Worm (Caenorhabditis elegans) whole organism, L4/young adult: ENCODE data around the gene twk-8.

ENCODE experiments used
- W03F9.2 ChIP-seq: fragments of 150-350 bp; optimal IDR thresholded peaks from 2 replicates; lab custom pipeline; 2014; ENCODE audit warnings: missing biosample characterization, missing genetic modification characterization
- dao-5 ChIP-seq: sonication (generic microtip); optimal IDR thresholded peaks from 2 replicates; lab custom pipeline; 2016; ENCODE audit warnings: missing genotype, missing genetic modification characterization, moderate library complexity, missing compliant biosample characterization
- him-1 ChIP-seq: sonication (generic microtip); optimal IDR thresholded peaks from 2 replicates; lab custom pipeline; 2016; ENCODE audit warnings: missing genotype, missing genetic modification reagents, missing genetic modification characterization, missing compliant biosample characterization

The twk-8 gene

ce11 chrIV:9082055-9082454 is at the start of gene twk-8:
TSS of gene twk-8 (plus strand) at chrIV:9082355.
- TF ChIP-seq dao-5 (no peak), him-1 (tag; lab: Kevin White, UChicago) (no peak), W03F9.2 (tag; lab: Kevin White, UChicago) (no peak)

ce11 chrIV:9032550-9032949 is 49.6 kb upstream of the twk-8 start, which contains the start of gene C53D6.6:
TSS of gene C53D6.6 (minus strand) at chrIV:9032667.
- TF ChIP-seq him-1 (tag; lab: Kevin White, UChicago) = no peak
- TF ChIP-seq W03F9.2 (tag; lab: Kevin White, UChicago) = no peak
- no peak for TF ChIP-seq dao-5

ce11 chrIV:9034340-9034739 is 47.8 kb upstream of the twk-8 start, which contains the start of gene C53D6.10:
TSS of gene C53D6.10 (minus strand) at chrIV:9034440.
- no peak for TF ChIP-seq him-1 (tag; lab: Kevin White, UChicago)
- no peak for TF ChIP-seq W03F9.2 (tag; lab: Kevin White, UChicago)
- no peak for TF ChIP-seq dao-5

ce11 chrIV:9037063-9037462 is 45.1 kb upstream of the twk-8 start, which contains the start of gene C53D6.7:
TSS of gene C53D6.7 (minus strand) at chrIV:9037163.
- TF ChIP-seq him-1 (tag; lab: Kevin White, UChicago) (no peak), dao-5 (no peak), W03F9.2 (tag; lab: Kevin White, UChicago) (no peak)

- TF ChIP-seq him-1 (tag; lab: Kevin White, UChicago) (no peak), dao-5 (no peak), W03F9.2 (tag; lab: Kevin White, UChicago) (no peak)
These were observed 41.8 kb upstream of the twk-8 start, which contains the start of gene Y73F4A.3 for ce11 chrIV:9040393-9040792. TSS of gene Y73F4A.3 (minus strand) at chrIV:9040493.

- TF ChIP-seq him-1 (tag; lab: Kevin White, UChicago) (no peak), W03F9.2 (tag; lab: Kevin White, UChicago) (no peak), dao-5 (no peak)
These were observed 38.9 kb upstream of the twk-8 start, which contains the start of gene Y73F4A.2 for ce11 chrIV:9043224-9043623. TSS of gene Y73F4A.2 (minus strand) at chrIV:9043347.

- TF ChIP-seq dao-5 = no peak
- TF ChIP-seq him-1 (tag; lab: Kevin White, UChicago) = no peak
- TF ChIP-seq W03F9.2 (tag; lab: Kevin White, UChicago) = no peak
These were observed 36.9 kb upstream of the twk-8 start, which contains the start of gene Y73F4A.1 for ce11 chrIV:9045252-9045651. TSS of gene Y73F4A.1 (minus strand) at chrIV:9045352.

ce11 chrIV:9051036-9051435 is 31.1 kb upstream of the twk-8 start:
- no peak for TF ChIP-seq dao-5

- TF ChIP-seq dao-5 (no peak), W03F9.2 (tag; lab: Kevin White, UChicago) (no peak), him-1 (tag; lab: Kevin White, UChicago) (no peak)
These were observed 30.5 kb upstream of the twk-8 start for ce11 chrIV:9051510-9052175.

- TF ChIP-seq W03F9.2 (tag; lab: Kevin White, UChicago) = no peak
- no peak for TF ChIP-seq dao-5
- no peak for TF ChIP-seq him-1 (tag; lab: Kevin White, UChicago)
These were observed 28.8 kb upstream of the twk-8 start for ce11 chrIV:9053403-9053802.

- TF ChIP-seq dao-5 (no peak), him-1 (tag; lab: Kevin White, UChicago) (no peak), W03F9.2 (tag; lab: Kevin White, UChicago) (no peak)
These were observed 18.6 kb upstream of the twk-8 start for ce11 chrIV:9063518-9063917.

ce11 chrIV:9069703-9070102 is 12.5 kb upstream of the twk-8 start, which contains the start of gene nhr-11:
TSS of gene nhr-11 (plus strand) at chrIV:9070003.
- TF ChIP-seq W03F9.2 (tag; lab: Kevin White, UChicago) (no peak), dao-5 (no peak), him-1 (tag; lab: Kevin White, UChicago) (no peak)

ce11 chrIV:9070188-9070587 is 12.0 kb upstream of the twk-8 start:
- no peak for TF ChIP-seq W03F9.2 (tag; lab: Kevin White, UChicago)
- no peak for TF ChIP-seq him-1 (tag; lab: Kevin White, UChicago)
- no peak for TF ChIP-seq dao-5

- peak; percentile 66 for TF ChIP-seq him-1 (tag; lab: Kevin White, UChicago)
- TF ChIP-seq W03F9.2 (tag; lab: Kevin White, UChicago) = peak; percentile 72
- no peak for TF ChIP-seq dao-5
These were observed 7.9 kb upstream of the twk-8 start, which contains the start of gene mppb-1 for ce11 chrIV:9074244-9074723. TSS of gene mppb-1 (plus strand) at chrIV:9074673.
